Fruit fly (Drosophila melanogaster): Measurements from ENCODE around the gene eff.
A peak's percentile ranks its signal among the peaks of the same experiment; 100 is the strongest.

eff gene

dm6 chr3R:14717076-14717711 is 23.9 kb downstream of the eff start (continued):
- TF ChIP-seq Adf1 (GFP tag; IDR thresholded peaks at IDR 0.05) (no peak), CG3995 (GFP tag; optimal IDR thresholded peaks at IDR 0.05) (no peak), Usf (GFP tag; optimal IDR thresholded peaks at IDR 0.05) (no peak), B-H2 (GFP tag; optimal IDR thresholded peaks at IDR 0.05) (no peak), gsb-n (tag; optimal IDR thresholded peaks at IDR 0.05) (peak; percentile 59), Vsx1 (GFP tag; optimal IDR thresholded peaks at IDR 0.05) (no peak), Nf-YB (GFP tag; optimal IDR thresholded peaks at IDR 0.05) (no peak), usp (GFP tag; optimal IDR thresholded peaks at IDR 0.05) (no peak), pzg (GFP tag; optimal IDR thresholded peaks at IDR 0.05) (no peak), prd (optimal IDR thresholded peaks at IDR 0.05) (no peak), prd (GFP tag; IDR thresholded peaks at IDR 0.05) (peak; percentile 47; the same call in 2 of the 3 replicates), dmrt11E (tag; optimal IDR thresholded peaks at IDR 0.05) (peak; percentile 36), pros (GFP tag; optimal IDR thresholded peaks at IDR 0.05) (no peak), nau (GFP tag; optimal IDR thresholded peaks at IDR 0.05) (no peak), Blimp-1 (GFP tag; optimal IDR thresholded peaks at IDR 0.05) (peak; percentile 1), CG11247 (GFP tag; IDR thresholded peaks at IDR 0.05) (no peak), repo (GFP tag; optimal IDR thresholded peaks at IDR 0.05) (no peak), fu2 (GFP tag; optimal IDR thresholded peaks at IDR 0.05) (no peak), bsh (GFP tag; optimal IDR thresholded peaks at IDR 0.05) (peak; percentile 27 to 38), ham (GFP tag; IDR thresholded peaks at IDR 0.05) (no peak), Sin3A (optimal IDR thresholded peaks at IDR 0.05) (no peak), CG14965 (GFP tag; optimal IDR thresholded peaks at IDR 0.05; ENCODE audit: borderline replicate concordance) (no peak), ken (GFP tag; IDR thresholded peaks at IDR 0.05) (no peak), CG2202 (tag; optimal IDR thresholded peaks at IDR 0.05) (no peak), CG17359 (tag; optimal IDR thresholded peaks at IDR 0.05) (no peak), ERR (GFP tag; optimal IDR thresholded peaks at IDR 0.05) (no peak), Hsf (GFP tag; optimal IDR thresholded peaks at IDR 0.05) (no peak), CG10274 (GFP tag; optimal IDR thresholded peaks at IDR 0.05) (no peak), twi (tag; optimal IDR thresholded peaks at IDR 0.05) (peak; percentile 100), CG10147 (GFP tag; optimal IDR thresholded peaks at IDR 0.05) (no peak), CG6765 (GFP tag; optimal IDR thresholded peaks at IDR 0.05) (no peak), GATAe (GFP tag; conservative IDR thresholded peaks at IDR 0.05) (no peak), run (tag; optimal IDR thresholded peaks at IDR 0.05) (no peak), trh (GFP tag; optimal IDR thresholded peaks at IDR 0.05) (no peak), CG2116 (GFP tag; optimal IDR thresholded peaks at IDR 0.05) (no peak), CG16813 (GFP tag; IDR thresholded peaks at IDR 0.05; ENCODE audit: partially characterized antibody) (no peak), CG10959 (GFP tag; IDR thresholded peaks at IDR 0.05) (no peak), sna (GFP tag; IDR thresholded peaks at IDR 0.05; ENCODE audit: partially characterized antibody) (no peak), salm (tag; optimal IDR thresholded peaks at IDR 0.05) (no peak), CG8290 (GFP tag; optimal IDR thresholded peaks at IDR 0.05) (no peak), CG8290 (tag; optimal IDR thresholded peaks at IDR 0.05) (no peak), D19A (tag; optimal IDR thresholded peaks at IDR 0.05) (no peak), croc (GFP tag; conservative IDR thresholded peaks at IDR 0.05) (no peak), stc (GFP tag; IDR thresholded peaks at IDR 0.05) (0 out of 2 replicates have a peak, but pooled peaks have one; percentile 31), Pdp1 (GFP tag; optimal IDR thresholded peaks at IDR 0.05) (peak in 1 of 2 experiments; percentile 3), CG18011 (GFP tag; optimal IDR thresholded peaks at IDR 0.05) (no peak), sd (tag; optimal IDR thresholded peaks at IDR 0.05) (peak; percentile 43), ara (GFP tag; IDR thresholded peaks at IDR 0.05) (peak; percentile 19; the same call in 1 of the 2 replicates), CG7556 (GFP tag; optimal IDR thresholded peaks at IDR 0.05) (no peak), dysf (GFP tag; IDR thresholded peaks at IDR 0.05) (no peak; the same call in 2 of the 3 replicates), Hr3 (GFP tag; optimal IDR thresholded peaks at IDR 0.05) (no peak)

Data from whole organism, embryonic.